Fruit fly (Drosophila melanogaster) whole organism, wandering third instar larva: Measurements from ENCODE around the gene Drsl1.

Experiments
- CG32264 ChIP-seq: fragments of 200-800 bp; sonication (Bioruptor generic); optimal IDR thresholded peaks from 2 replicates; lab custom pipeline; 2016; ENCODE audit warnings: missing biosample characterization, missing genetic modification characterization
- CG9705 ChIP-seq: fragments of 200-800 bp; sonication (Bioruptor generic); optimal IDR thresholded peaks from 2 replicates; lab custom pipeline; 2018; ENCODE audit warnings: missing biosample characterization, mild to moderate bottlenecking, missing genetic modification characterization
- CrebA ChIP-seq: fragments of 200-800 bp; sonication (Bioruptor generic); optimal IDR thresholded peaks from 2 replicates; lab custom pipeline; 2016; ENCODE audit warnings: missing biosample characterization, mild to moderate bottlenecking, missing genetic modification characterization, borderline replicate concordance
- Dfd ChIP-seq: fragments of >200 bp; optimal IDR thresholded peaks from 2 replicates; lab custom pipeline; 2017; ENCODE audit warnings: missing biosample characterization, missing genetic modification characterization
- Dif ChIP-seq: fragments of 200-275, 200-300 bp; sonication (Bioruptor generic); optimal IDR thresholded peaks from 2 replicates; lab custom pipeline; 2018; ENCODE audit warnings: missing biosample characterization, missing genetic modification characterization; ENCODE audit not compliant: partially characterized antibody
- GATAd ChIP-seq: sonication (Bioruptor generic); optimal IDR thresholded peaks from 2 replicates; lab custom pipeline; 2016; ENCODE audit warnings: missing biosample characterization, missing genetic modification characterization
- HLH106 ChIP-seq: fragments of 200-800 bp; optimal IDR thresholded peaks from 3 replicates; lab custom pipeline; 2019; ENCODE audit warnings: missing biosample characterization, mild to moderate bottlenecking, missing genetic modification characterization, moderate library complexity
- Hnf4 ChIP-seq: fragments of 200-800 bp; sonication (Bioruptor generic); optimal IDR thresholded peaks from 2 replicates; lab custom pipeline; 2016; ENCODE audit warnings: missing biosample characterization, mild to moderate bottlenecking, missing genetic modification characterization
- Hr78 ChIP-seq: fragments of >200 bp; optimal IDR thresholded peaks from 2 replicates; lab custom pipeline; 2017; ENCODE audit warnings: missing biosample characterization, missing genetic modification characterization
- Hr83 ChIP-seq: fragments of 200-300 bp; sonication (Bioruptor generic); optimal IDR thresholded peaks from 2 replicates; lab custom pipeline; 2016; ENCODE audit warnings: missing biosample characterization, mild to moderate bottlenecking, missing genetic modification characterization, moderate library complexity; ENCODE audit not compliant: poor library complexity, severe bottlenecking
- Jra ChIP-seq: sonication (Bioruptor generic); optimal IDR thresholded peaks from 2 replicates; lab custom pipeline; 2016; ENCODE audit warnings: missing biosample characterization, missing genetic modification characterization
- Mio ChIP-seq: sonication (Bioruptor generic); optimal IDR thresholded peaks from 2 replicates; lab custom pipeline; 2016; ENCODE audit warnings: missing biosample characterization, missing genetic modification characterization
- N ChIP-seq: fragments of >200 bp; optimal IDR thresholded peaks from 2 replicates; lab custom pipeline; 2018; ENCODE audit warnings: missing biosample characterization, missing external identifiers, missing genetic modification characterization
- OdsH ChIP-seq: fragments of 200-800 bp; sonication (Bioruptor generic); optimal IDR thresholded peaks from 2 replicates; lab custom pipeline; 2016; ENCODE audit warnings: missing biosample characterization, mild to moderate bottlenecking, missing genetic modification characterization
- Rel ChIP-seq, 2 experiments: fragments of 200-800 bp; sonication (Bioruptor generic) in 1 of 2; optimal IDR thresholded peaks; 2 replicates in 1 of 2; 3 replicates in 1 of 2; lab custom pipeline; 2016 to 2019; ENCODE audit warnings: mild to moderate bottlenecking in 2 of 2, missing biosample characterization in 2 of 2, missing genetic modification characterization in 2 of 2, moderate library complexity in 1 of 2
- Sp1 ChIP-seq: fragments of 200-800 bp; sonication (Bioruptor generic); optimal IDR thresholded peaks from 3 replicates; lab custom pipeline; 2019; ENCODE audit warnings: missing biosample characterization, mild to moderate bottlenecking, missing genetic modification characterization, moderate library complexity
- Vsx2 ChIP-seq: fragments of 200-300, 225-300 bp; sonication (Bioruptor generic); optimal IDR thresholded peaks from 2 replicates; lab custom pipeline; 2018; ENCODE audit warnings: missing biosample characterization, missing genetic modification characterization; ENCODE audit not compliant: partially characterized antibody
- br ChIP-seq: fragments of 200-800 bp; sonication (Bioruptor generic); optimal IDR thresholded peaks from 2 replicates; lab custom pipeline; 2016; ENCODE audit warnings: missing biosample characterization, missing genetic modification characterization
- brk ChIP-seq: fragments of 200-800 bp; sonication (Bioruptor generic); optimal IDR thresholded peaks from 2 replicates; lab custom pipeline; 2016; ENCODE audit warnings: missing biosample characterization, mild to moderate bottlenecking, missing genetic modification characterization
- dl ChIP-seq, 2 experiments: fragments of 175-275, 200-275 bp in 1 of 2; fragments of 200-275 bp in 1 of 2; sonication (Bioruptor generic); optimal IDR thresholded peaks; lab custom pipeline; 2018; ENCODE audit warnings: mild to moderate bottlenecking in 2 of 2, missing biosample characterization in 2 of 2, missing genetic modification characterization in 2 of 2, moderate library complexity in 2 of 2; ENCODE audit not compliant: partially characterized antibody in 2 of 2, insufficient read depth in 1 of 2
- dmrt93B ChIP-seq: fragments of 200-800 bp; sonication (Bioruptor generic); optimal IDR thresholded peaks from 2 replicates; lab custom pipeline; 2018; ENCODE audit warnings: missing biosample characterization, mild to moderate bottlenecking, missing genetic modification characterization
- dsf ChIP-seq: sonication (Bioruptor generic); optimal IDR thresholded peaks from 2 replicates; lab custom pipeline; 2016; ENCODE audit warnings: missing biosample characterization, missing genetic modification characterization, borderline replicate concordance
- ey ChIP-seq: fragments of 200-800 bp; sonication (Bioruptor generic); optimal IDR thresholded peaks from 2 replicates; lab custom pipeline; 2016; ENCODE audit warnings: missing biosample characterization, missing genetic modification characterization
- foxo ChIP-seq, 2 experiments: fragments of 200-800 bp; sonication (Bioruptor generic); optimal IDR thresholded peaks; 2 replicates in 1 of 2; 3 replicates in 1 of 2; lab custom pipeline; 2016 to 2017; ENCODE audit warnings: missing biosample characterization in 2 of 2, missing genetic modification characterization in 2 of 2
- fru ChIP-seq: fragments of 200-800 bp; sonication (Bioruptor generic); optimal IDR thresholded peaks from 3 replicates; lab custom pipeline; 2016; ENCODE audit warnings: missing biosample characterization, mild to moderate bottlenecking, missing genetic modification characterization
- h ChIP-seq: fragments of 200-800 bp; sonication (Bioruptor generic); optimal IDR thresholded peaks from 3 replicates; lab custom pipeline; 2016; ENCODE audit warnings: missing biosample characterization, mild to moderate bottlenecking, missing genetic modification characterization
- lola ChIP-seq: fragments of >200 bp; optimal IDR thresholded peaks from 2 replicates; lab custom pipeline; 2017; ENCODE audit warnings: missing biosample characterization, missing genetic modification characterization
- pan ChIP-seq: fragments of >200 bp; optimal IDR thresholded peaks from 2 replicates; lab custom pipeline; 2017
- psq ChIP-seq: fragments of 200-800 bp; sonication (Bioruptor generic); optimal IDR thresholded peaks from 3 replicates; lab custom pipeline; 2017; ENCODE audit warnings: missing biosample characterization, mild to moderate bottlenecking, missing genetic modification characterization, moderate library complexity
- rgr ChIP-seq: fragments of 200-800 bp; sonication (Bioruptor generic); optimal IDR thresholded peaks from 3 replicates; lab custom pipeline; 2016; ENCODE audit warnings: missing biosample characterization, mild to moderate bottlenecking, missing genetic modification characterization
- sv ChIP-seq: fragments of 200-800 bp; sonication (Bioruptor generic); optimal IDR thresholded peaks from 3 replicates; lab custom pipeline; 2016; ENCODE audit warnings: missing biosample characterization, missing genetic modification characterization
- tai ChIP-seq: sonication (Bioruptor generic); optimal IDR thresholded peaks from 2 replicates; lab custom pipeline; 2016; ENCODE audit warnings: missing biosample characterization, missing genetic modification characterization
- woc ChIP-seq: sonication (Bioruptor generic); optimal IDR thresholded peaks from 2 replicates; lab custom pipeline; 2016; ENCODE audit warnings: missing biosample characterization, mild to moderate bottlenecking, missing genetic modification characterization

Gene Drsl1

DNA sequence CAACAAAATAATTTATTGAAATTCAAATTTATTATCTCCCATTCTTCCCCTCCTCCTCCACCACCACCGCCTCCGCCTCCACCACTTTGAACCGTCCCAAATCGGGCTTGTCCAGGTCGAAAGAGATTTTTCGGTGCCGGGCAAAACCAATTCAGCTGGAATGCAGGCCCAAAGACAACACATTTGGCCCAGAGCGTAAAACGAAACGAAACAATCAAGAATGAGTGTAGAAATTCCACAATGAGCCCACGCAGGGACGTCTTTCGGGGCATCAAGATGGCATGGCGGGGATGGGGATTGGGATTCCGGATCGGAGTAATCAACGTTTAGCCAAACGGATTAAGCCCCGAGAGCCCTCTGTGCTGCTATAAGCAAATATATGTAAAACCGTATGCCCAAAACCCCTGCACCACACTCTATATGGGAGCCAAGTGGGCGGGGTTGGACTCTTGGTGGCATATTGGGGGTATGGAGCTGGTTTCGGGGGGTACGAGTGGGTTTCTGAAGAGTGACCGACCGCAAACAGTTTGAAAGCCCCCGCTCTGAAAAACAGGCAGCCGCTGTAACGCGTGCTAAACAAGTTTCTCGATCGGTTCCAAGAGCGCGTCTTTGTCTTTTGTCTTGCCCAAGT is 48.5 kb upstream of the Drsl1 start:
- peak; percentile 10 for TF ChIP-seq psq
- peak; percentile 75 for TF ChIP-seq Dif (GFP tag; lab: Kevin White, UChicago)
- TF ChIP-seq h (GFP tag; lab: Kevin White, UChicago), result no peak
- TF ChIP-seq Hnf4 (GFP tag; lab: Kevin White, UChicago), result no peak
- TF ChIP-seq rgr (GFP tag; lab: Kevin White, UChicago), result no peak
- no peak for TF ChIP-seq N (GFP tag; lab: Kevin White, UChicago)
- TF ChIP-seq dl (GFP tag; optimal IDR thresholded peaks at IDR 0.05; lab: Kevin White, UChicago; ENCODE audit: insufficient read depth in 1 of 2, partially characterized antibody in 2 of 2), result peak; percentile 18 to 41
- no peak for TF ChIP-seq Rel (GFP tag; optimal IDR thresholded peaks at IDR 0.05; lab: Kevin White, UChicago)
- TF ChIP-seq Rel (tag; optimal IDR thresholded peaks at IDR 0.05; lab: Kevin White, UChicago), result peak; percentile 29

DNA sequence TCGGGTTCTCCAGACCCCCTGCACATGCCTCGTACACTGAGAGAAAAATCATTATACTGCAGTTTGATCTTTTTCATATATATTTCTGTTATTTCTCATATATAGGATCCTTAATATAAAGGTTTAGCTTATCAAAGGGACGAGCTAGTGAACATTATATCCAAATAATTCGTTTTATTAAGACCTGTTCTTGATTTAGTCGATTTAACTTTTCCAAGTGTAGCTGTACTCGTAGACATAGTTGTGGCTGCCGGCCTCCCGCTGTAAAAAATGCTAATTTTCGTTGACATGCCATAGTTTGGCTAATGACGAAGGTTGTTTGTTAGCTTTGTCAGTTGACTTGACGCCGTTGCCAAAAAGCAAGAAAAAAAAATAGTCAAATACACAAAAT is 46.9 kb upstream of the Drsl1 start:
- TF ChIP-seq br (GFP tag; lab: Kevin White, UChicago) (no peak), brk (no peak), Jra (GFP tag; lab: Kevin White, UChicago) (no peak), fru (GFP tag; lab: Kevin White, UChicago) (peak; percentile 13), foxo (GFP tag; optimal IDR thresholded peaks at IDR 0.05; lab: Kevin White, UChicago) (peak in 1 of 2 experiments; percentile 15), sv (GFP tag; lab: Kevin White, UChicago) (peak; percentile 77), OdsH (GFP tag; lab: Kevin White, UChicago) (no peak)

DNA sequence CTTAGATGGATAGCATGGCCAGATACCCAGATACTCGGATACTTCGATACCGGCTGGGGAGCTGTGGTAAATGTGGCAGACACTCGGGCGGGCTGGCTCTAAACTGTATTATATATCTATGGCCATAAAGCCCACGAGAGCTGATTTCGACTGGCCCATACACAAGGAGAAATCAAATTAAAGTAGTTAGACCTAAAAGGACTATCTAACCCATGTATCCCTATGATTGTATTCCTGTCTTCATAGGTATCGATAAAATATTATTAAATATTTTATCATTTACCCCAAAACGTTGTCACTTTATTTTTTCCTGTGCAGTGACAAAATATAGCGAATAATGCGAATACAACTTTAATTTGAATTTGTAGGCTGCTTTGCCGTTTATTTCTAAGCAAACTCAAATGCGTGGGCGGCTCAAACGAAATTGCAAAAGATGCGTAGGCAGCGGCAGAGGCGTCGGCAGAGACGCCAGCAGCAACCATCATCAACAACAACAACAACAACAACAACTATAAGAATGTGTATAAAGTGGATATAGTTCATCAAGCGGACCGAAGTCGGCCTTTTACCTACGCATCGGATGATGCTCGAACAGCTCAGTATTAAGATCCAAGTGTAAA is 46.4 kb upstream of the Drsl1 start:
- TF ChIP-seq Vsx2 (no peak), HLH106 (tag; lab: Kevin White, UChicago) (no peak), ey (GFP tag; lab: Kevin White, UChicago) (no peak), pan (lab: Kevin White, UChicago) (no peak), N (GFP tag; lab: Kevin White, UChicago) (no peak), lola (GFP tag; lab: Kevin White, UChicago) (no peak)

DNA sequence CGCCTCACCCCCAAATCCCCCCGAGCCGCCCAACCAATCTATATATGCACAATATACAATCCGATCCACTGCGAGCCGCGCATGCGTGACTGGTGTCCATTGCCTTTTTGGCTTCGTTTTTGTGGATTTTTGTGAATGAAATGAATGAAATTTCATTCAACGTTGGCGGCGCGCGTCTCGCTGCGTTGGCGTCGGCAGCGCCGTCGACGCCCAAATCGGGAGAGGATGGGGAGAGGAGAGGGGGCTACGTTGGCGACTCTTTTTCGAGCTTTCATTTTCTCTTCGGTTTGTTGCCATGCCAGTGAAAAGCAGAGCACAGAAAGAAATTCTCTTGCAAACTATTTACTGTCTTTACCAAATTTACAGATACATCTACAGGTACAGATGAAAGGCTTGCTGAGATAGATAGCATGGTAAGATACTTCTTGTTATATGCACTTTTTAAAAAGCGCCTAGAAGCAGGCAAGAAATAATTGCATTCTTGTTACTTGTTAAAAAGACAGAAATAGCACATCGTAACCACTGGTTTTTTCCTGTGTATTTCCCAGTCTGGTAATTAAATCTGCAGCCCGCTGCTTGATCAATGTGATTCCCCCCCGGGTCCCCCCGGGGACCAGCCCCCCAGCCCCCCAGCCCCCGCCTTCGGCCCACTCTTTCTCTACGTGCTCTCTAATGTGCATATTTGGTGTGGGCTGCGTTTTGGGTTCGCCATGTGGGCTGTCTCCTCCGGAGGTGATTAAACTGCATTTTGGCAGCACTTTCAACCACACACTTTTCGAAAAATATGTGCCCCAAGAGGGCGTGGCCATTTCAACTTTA is 44.8 kb upstream of the Drsl1 start:
- no peak for TF ChIP-seq Dfd (GFP tag; lab: Kevin White, UChicago)
- peak; percentile 32 for TF ChIP-seq Sp1 (GFP tag; lab: Kevin White, UChicago)
- TF ChIP-seq Hnf4 (GFP tag; lab: Kevin White, UChicago), result no peak
- peak; percentile 14 for TF ChIP-seq fru (GFP tag; lab: Kevin White, UChicago)
- TF ChIP-seq brk, result no peak
- no peak for TF ChIP-seq Rel (GFP tag; optimal IDR thresholded peaks at IDR 0.05; lab: Kevin White, UChicago)
- no peak for TF ChIP-seq Rel (tag; optimal IDR thresholded peaks at IDR 0.05; lab: Kevin White, UChicago)
- TF ChIP-seq OdsH (GFP tag; lab: Kevin White, UChicago), result peak; percentile 8
- peak; percentile 37 for TF ChIP-seq psq
- peak; percentile 29 for TF ChIP-seq rgr (GFP tag; lab: Kevin White, UChicago)
- TF ChIP-seq foxo (GFP tag; optimal IDR thresholded peaks at IDR 0.05; lab: Kevin White, UChicago), result peak in 1 of 2 experiments; percentile 9
- peak; percentile 27 for TF ChIP-seq h (GFP tag; lab: Kevin White, UChicago)
- peak; percentile 25 for TF ChIP-seq HLH106 (tag; lab: Kevin White, UChicago)
- TF ChIP-seq N (GFP tag; lab: Kevin White, UChicago), result peak; percentile 11
- TF ChIP-seq, all 38 proteins: peak for 9

DNA sequence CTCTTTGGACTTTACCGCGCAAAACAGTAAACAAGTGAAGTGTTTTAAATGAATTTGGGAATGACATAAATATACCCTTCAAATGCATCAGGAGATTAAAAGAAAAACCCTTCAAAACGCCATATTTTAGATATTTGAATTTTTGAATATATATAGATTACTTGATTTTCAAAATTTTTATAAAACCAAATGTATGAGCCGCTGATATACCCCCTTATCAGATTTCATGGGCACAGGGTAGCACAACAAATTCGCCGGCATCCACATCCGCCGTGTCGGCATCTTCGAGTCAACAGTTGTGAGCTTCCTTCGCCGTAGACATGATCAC is 42.3 kb upstream of the Drsl1 start, which contains the start of gene Ids:
Gene Ids, plus strand, starts transcription at position 304 of the 328 bp plus-strand sequence.
- TF ChIP-seq dsf (GFP tag; lab: Kevin White, UChicago) (no peak), Sp1 (GFP tag; lab: Kevin White, UChicago) (peak; percentile 65), Hr78 (GFP tag; lab: Kevin White, UChicago) (no peak), Dfd (GFP tag; lab: Kevin White, UChicago) (no peak), dmrt93B (GFP tag; lab: Kevin White, UChicago) (no peak), lola (GFP tag; lab: Kevin White, UChicago) (no peak), rgr (GFP tag; lab: Kevin White, UChicago) (peak; percentile 87), OdsH (GFP tag; lab: Kevin White, UChicago) (peak; percentile 84), CG32264 (peak; percentile 67), br (GFP tag; lab: Kevin White, UChicago) (peak; percentile 75), woc (GFP tag; lab: Kevin White, UChicago) (peak; percentile 50), psq (peak; percentile 71), GATAd (GFP tag; lab: Kevin White, UChicago) (no peak), CrebA (GFP tag; lab: Kevin White, UChicago) (no peak), CG9705 (GFP tag; lab: Kevin White, UChicago) (no peak), Vsx2 (no peak), Hnf4 (GFP tag; lab: Kevin White, UChicago) (peak; percentile 78), Hr83 (GFP tag; lab: Kevin White, UChicago) (no peak), ey (GFP tag; lab: Kevin White, UChicago) (peak; percentile 82), brk (no peak), N (GFP tag; lab: Kevin White, UChicago) (no peak), Dif (GFP tag; lab: Kevin White, UChicago) (no peak), dl (GFP tag; optimal IDR thresholded peaks at IDR 0.05; lab: Kevin White, UChicago; ENCODE audit: insufficient read depth in 1 of 2, partially characterized antibody in 2 of 2) (no peak), HLH106 (tag; lab: Kevin White, UChicago) (peak; percentile 75), foxo (GFP tag; optimal IDR thresholded peaks at IDR 0.05; lab: Kevin White, UChicago) (peak; percentile 44 to 85), tai (GFP tag; lab: Kevin White, UChicago) (no peak), Mio (GFP tag; lab: Kevin White, UChicago) (no peak)
